Worm (Caenorhabditis elegans): ENCODE data around the gene F14H12.8.
"Not testable (repeated sequence)": the region's sequence is repeated elsewhere in the genome, so short reads cannot be mapped to it uniquely, and the experiment has no call there.

DNA sequence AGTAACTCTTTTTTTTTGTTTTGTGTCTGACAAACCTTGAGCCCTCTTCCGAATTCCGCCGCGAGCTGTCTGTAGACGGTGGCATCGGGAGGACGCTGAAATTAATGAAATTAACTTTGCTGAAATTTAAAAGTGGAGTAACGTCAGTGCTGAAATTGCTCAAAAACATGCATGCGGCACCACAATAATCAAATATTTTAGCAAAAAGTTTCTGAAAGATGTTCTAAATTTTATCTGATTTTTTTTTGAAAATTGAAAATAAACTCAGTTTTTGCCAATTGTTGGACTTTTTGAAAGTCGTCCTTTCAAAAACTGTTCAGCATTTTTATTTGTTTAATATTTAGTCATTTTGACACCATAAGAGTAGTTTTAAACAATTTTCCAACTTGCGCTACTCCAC is 28.8 kb downstream of the F14H12.8 start, which contains the start of gene cst-2:
- not testable (repeated sequence) for TF ChIP-seq ama-1 (optimal IDR thresholded peaks at IDR 0.05); ama-1 (GFP tag; optimal IDR thresholded peaks at IDR 0.05); hsf-1 (GFP tag; IDR thresholded peaks at IDR 0.05); F37B4.10 (GFP tag; IDR thresholded peaks at IDR 0.05); ztf-18 (tag; optimal IDR thresholded peaks at IDR 0.05); efl-1 (GFP tag; optimal IDR thresholded peaks at IDR 0.05); egrh-3 (GFP tag; IDR thresholded peaks at IDR 0.05); B0019.2 (GFP tag; conservative IDR thresholded peaks at IDR 0.05); mcd-1 (GFP tag; IDR thresholded peaks at IDR 0.05); Y79H2A.3 (GFP tag; conservative IDR thresholded peaks at IDR 0.05); fkh-3 (tag; optimal IDR thresholded peaks at IDR 0.05); egl-44 (GFP tag; IDR thresholded peaks at IDR 0.05)

All from whole organism, young adult.